Fruit fly (Drosophila melanogaster): ENCODE data around the gene Octbeta1R.

DNA sequence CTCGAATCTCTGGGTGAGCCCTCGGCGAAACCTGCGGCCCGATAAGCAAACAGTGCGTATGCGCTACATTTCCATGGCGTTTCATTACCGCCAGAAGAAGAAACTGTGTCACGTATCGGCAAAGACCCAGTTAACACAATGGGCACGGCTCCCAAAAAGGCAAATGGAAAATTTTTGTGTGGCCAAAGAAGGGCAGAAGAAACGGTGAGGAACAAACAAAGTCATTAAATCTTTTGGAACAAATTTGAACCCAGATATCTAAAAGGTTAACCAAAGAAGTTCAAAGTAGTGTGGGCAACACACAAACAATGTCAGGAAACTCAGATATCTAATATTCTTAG lies 28.0 kb downstream of the Octbeta1R start:
- TF ChIP-seq OdsH (GFP tag; optimal IDR thresholded peaks at IDR 0.05) (no peak), N (GFP tag; optimal IDR thresholded peaks at IDR 0.05) (no peak), Mio (GFP tag; optimal IDR thresholded peaks at IDR 0.05) (no peak), br (GFP tag; optimal IDR thresholded peaks at IDR 0.05) (no peak), Dfd (GFP tag; optimal IDR thresholded peaks at IDR 0.05) (no peak), Rel (GFP tag; optimal IDR thresholded peaks at IDR 0.05) (no peak), Rel (tag; optimal IDR thresholded peaks at IDR 0.05) (no peak), fru (GFP tag; optimal IDR thresholded peaks at IDR 0.05) (no peak), psq (GFP tag; optimal IDR thresholded peaks at IDR 0.05) (no peak), rgr (GFP tag; optimal IDR thresholded peaks at IDR 0.05) (no peak), Abd-B (GFP tag; optimal IDR thresholded peaks at IDR 0.05) (no peak), ey (GFP tag; optimal IDR thresholded peaks at IDR 0.05) (no peak), h (GFP tag; optimal IDR thresholded peaks at IDR 0.05) (no peak), CrebA (GFP tag; optimal IDR thresholded peaks at IDR 0.05; ENCODE audit: borderline replicate concordance) (no peak), lola (GFP tag; optimal IDR thresholded peaks at IDR 0.05) (no peak)

Data from whole organism, wandering third instar larva.